Fruit fly (Drosophila melanogaster) whole organism: ENCODE measurements around the gene skd.

Experiments
- CG8478 ChIP-seq: fragments of >200 bp; optimal IDR thresholded peaks from 2 replicates; lab custom pipeline; 2018; ENCODE audit warnings: inconsistent platforms
- EcR ChIP-seq, 2 experiments: fragments of >200 bp; optimal IDR thresholded peaks; 2 replicates each; lab custom pipeline; 2017; ENCODE audit warnings: missing biosample characterization in 2 of 2, missing genetic modification characterization in 2 of 2, missing genetic modification reagents in 2 of 2
- pan ChIP-seq: fragments of >200 bp; optimal IDR thresholded peaks from 2 replicates; lab custom pipeline; 2017

dm6 chr3L:21037404-21037803 lies 10.2 kb upstream of the skd start:
- no peak for TF ChIP-seq EcR (GFP tag; optimal IDR thresholded peaks at IDR 0.05; lab: Kevin White, UChicago)
- TF ChIP-seq CG8478: no peak
- TF ChIP-seq pan (lab: Kevin White, UChicago): no peak
